Worm (Caenorhabditis elegans) whole organism, mixed stage, embryonic: ENCODE measurements around the gene papl-1.

Experiments
- ces-1 ChIP-seq: fragments of 150-350 bp; optimal IDR thresholded peaks from 2 replicates; lab custom pipeline; 2014; ENCODE audit warnings: missing biosample characterization, missing genetic modification reagents, missing genetic modification characterization
- drap-1 ChIP-seq: fragments of 200-800 bp; sonication (Bioruptor generic); optimal IDR thresholded peaks from 3 replicates; lab custom pipeline; 2018; ENCODE audit warnings: mild to moderate bottlenecking, missing genetic modification characterization, missing compliant biosample characterization
- lin-13 ChIP-seq: fragments of 150-350 bp; optimal IDR thresholded peaks from 2 replicates; lab custom pipeline; 2014; ENCODE audit warnings: missing biosample characterization, missing genetic modification characterization
- mep-1 ChIP-seq: fragments of 150-350 bp; optimal IDR thresholded peaks from 2 replicates; lab custom pipeline; 2017; ENCODE audit warnings: missing biosample characterization, missing genetic modification reagents, missing genetic modification characterization, inconsistent platforms
- nhr-12 ChIP-seq: fragments of 150-350 bp; optimal IDR thresholded peaks from 2 replicates; lab custom pipeline; 2014; ENCODE audit warnings: missing biosample characterization, missing genetic modification characterization
- pha-4 ChIP-seq: fragments of 150-350 bp; optimal IDR thresholded peaks from 2 replicates; lab custom pipeline; 2018; ENCODE audit warnings: missing biosample characterization, missing genetic modification reagents, missing genetic modification characterization
- snpc-4 ChIP-seq: fragments of 150-350 bp; optimal IDR thresholded peaks from 2 replicates; lab custom pipeline; 2014; ENCODE audit warnings: missing biosample characterization, missing genetic modification characterization
- ztf-11 ChIP-seq: fragments of 150-350 bp; optimal IDR thresholded peaks from 2 replicates; lab custom pipeline; 2014; ENCODE audit warnings: missing biosample characterization, missing genetic modification characterization

- no peak for TF ChIP-seq mep-1
- no peak for TF ChIP-seq lin-13 (tag; lab: Kevin White, UChicago)
- no peak for TF ChIP-seq ztf-11 (tag; lab: Kevin White, UChicago)
- TF ChIP-seq snpc-4 (tag; lab: Kevin White, UChicago) = no peak
- no peak for TF ChIP-seq nhr-12 (tag; lab: Kevin White, UChicago)
- no peak for TF ChIP-seq ces-1 (GFP tag; lab: Kevin White, UChicago)
- TF ChIP-seq drap-1 (GFP tag; lab: Kevin White, UChicago) = no peak
- no peak for TF ChIP-seq pha-4 (tag; lab: Kevin White, UChicago)
These were observed 51.3 kb downstream of the papl-1 start, which contains the start of gene R11D1.2 for ce11 chrV:12708305-12708704.
